Worm (Caenorhabditis elegans) whole organism, late embryonic: ENCODE results near the gene bir-2.

Source experiments
- F13H6.1 ChIP-seq: sonication (generic microtip); optimal IDR thresholded peaks from 2 replicates; lab custom pipeline; 2016; ENCODE audit warnings: missing genetic modification characterization, missing compliant biosample characterization
- K02D7.2 ChIP-seq: sonication (generic microtip); optimal IDR thresholded peaks from 2 replicates; lab custom pipeline; 2017; ENCODE audit warnings: mild to moderate bottlenecking, missing genetic modification characterization, missing compliant biosample characterization
- ceh-19 ChIP-seq: fragments of 200-800 bp; sonication (Bioruptor generic); optimal IDR thresholded peaks from 2 replicates; lab custom pipeline; 2018; ENCODE audit warnings: mild to moderate bottlenecking, missing genetic modification characterization, missing compliant biosample characterization
- ceh-2 ChIP-seq: sonication (generic microtip); optimal IDR thresholded peaks from 2 replicates; lab custom pipeline; 2016; ENCODE audit warnings: missing genotype, missing genetic modification characterization, missing compliant biosample characterization
- ceh-48 ChIP-seq: sonication (generic microtip); optimal IDR thresholded peaks from 2 replicates; lab custom pipeline; 2016; ENCODE audit warnings: missing genetic modification characterization, inconsistent platforms, missing compliant biosample characterization
- che-1 ChIP-seq: sonication (generic microtip); optimal IDR thresholded peaks from 2 replicates; lab custom pipeline; 2016; ENCODE audit warnings: mild to moderate bottlenecking, missing genetic modification characterization, missing compliant biosample characterization
- lin-11 ChIP-seq: fragments of 200-800 bp; sonication (Bioruptor generic); optimal IDR thresholded peaks from 2 replicates; lab custom pipeline; 2018; ENCODE audit warnings: mild to moderate bottlenecking, missing genetic modification characterization, missing compliant biosample characterization
- nfya-1 ChIP-seq: sonication (generic microtip); optimal IDR thresholded peaks from 2 replicates; lab custom pipeline; 2017; ENCODE audit warnings: missing genetic modification characterization, mild to moderate bottlenecking, missing compliant biosample characterization, antibody characterized with exemption, moderate library complexity
- pqm-1 ChIP-seq: sonication (generic microtip); optimal IDR thresholded peaks from 2 replicates; lab custom pipeline; 2016; ENCODE audit warnings: missing genetic modification characterization, missing compliant biosample characterization
- ref-2 ChIP-seq: sonication (generic microtip); optimal IDR thresholded peaks from 2 replicates; lab custom pipeline; 2016; ENCODE audit warnings: missing genetic modification characterization, missing compliant biosample characterization
- rnt-1 ChIP-seq: sonication (generic microtip); optimal IDR thresholded peaks from 2 replicates; lab custom pipeline; 2016; ENCODE audit warnings: missing genetic modification characterization, missing compliant biosample characterization
- sox-4 ChIP-seq: sonication (generic microtip); optimal IDR thresholded peaks from 2 replicates; lab custom pipeline; 2017; ENCODE audit warnings: mild to moderate bottlenecking, missing genetic modification characterization, inconsistent platforms, missing compliant biosample characterization
- ttx-3 ChIP-seq: sonication (generic microtip); optimal IDR thresholded peaks from 2 replicates; lab custom pipeline; 2016; ENCODE audit warnings: missing genetic modification reagents, missing genetic modification characterization, missing compliant biosample characterization
- unc-3 ChIP-seq, 2 experiments: fragments of 200-800 bp in 1 of 2; sonication (Bioruptor generic) in 1 of 2; sonication (generic microtip) in 1 of 2; conservative IDR thresholded peaks in 1 of 2; optimal IDR thresholded peaks in 1 of 2; 2 replicates each; pipeline versions ENCODE4 v1.3.6 to Lab custom; 2016 to 2022; ENCODE audit warnings: missing compliant biosample characterization in 2 of 2, missing genetic modification characterization in 2 of 2, missing genetic modification reagents in 1 of 2

DNA sequence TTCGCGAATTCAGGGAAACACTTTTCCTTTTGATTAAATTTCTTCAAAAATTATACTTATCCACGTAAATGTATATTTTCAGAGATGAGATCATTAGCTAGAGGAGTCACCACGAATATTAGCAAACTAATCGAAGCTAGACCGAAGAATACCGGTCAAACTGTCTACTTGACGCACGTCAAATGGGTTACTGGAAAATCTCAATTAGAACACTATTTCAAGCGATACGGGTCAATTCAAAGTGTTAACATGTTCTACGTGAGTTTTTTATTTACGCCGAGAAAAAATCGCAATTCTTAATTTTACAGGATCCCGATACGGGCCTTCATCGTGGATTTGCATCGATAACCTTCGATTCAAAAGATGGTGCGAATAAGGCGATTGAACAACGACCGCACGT lies 2.9 kb upstream of the bir-2 start, which contains the start of gene slrp-1:
- TF ChIP-seq pqm-1 (no peak), ceh-2 (tag; lab: Kevin White, UChicago) (no peak), K02D7.2 (tag; lab: Kevin White, UChicago) (no peak), ttx-3 (tag; lab: Kevin White, UChicago) (no peak), sox-4 (tag; lab: Kevin White, UChicago) (no peak), unc-3 (GFP tag; conservative IDR thresholded peaks at IDR 0.05; lab: Robert Waterston, UW) (no peak), unc-3 (tag; optimal IDR thresholded peaks at IDR 0.05; lab: Kevin White, UChicago) (no peak), nfya-1 (tag; lab: Kevin White, UChicago) (no peak), rnt-1 (tag; lab: Kevin White, UChicago) (no peak), ceh-19 (GFP tag; lab: Kevin White, UChicago) (no peak), lin-11 (no peak), ceh-48 (tag; lab: Kevin White, UChicago) (no peak), ref-2 (no peak), che-1 (tag; lab: Kevin White, UChicago) (no peak), F13H6.1 (tag; lab: Kevin White, UChicago) (no peak)
